Fruit fly (Drosophila melanogaster): ENCODE measurements around the gene ppk16.

The ppk16 gene

dm6 chr2L:9729618-9730284, 45.1 kb downstream of the ppk16 start, which contains the start of gene CG13116:
Gene CG13116 (plus strand): TSS chr2L:9729940.
- no peak for TF ChIP-seq CG8478 (optimal IDR thresholded peaks at IDR 0.05)

dm6 chr2L:9728791-9729190, 46.0 kb downstream of the ppk16 start:
- no peak for TF ChIP-seq CG8478 (optimal IDR thresholded peaks at IDR 0.05)
- no peak for TF ChIP-seq CTCF (optimal IDR thresholded peaks at IDR 0.05)
